Worm (Caenorhabditis elegans) whole organism, mixed stage, embryonic: Measurements from ENCODE around the gene rev-1.
A peak's percentile ranks its signal among the peaks of the same experiment; 100 is the strongest.

Experiments used
- M03D4.4 ChIP-seq: sonication (generic microtip); optimal IDR thresholded peaks from 2 replicates; lab custom pipeline; 2017; ENCODE audit warnings: mild to moderate bottlenecking, missing genetic modification characterization, missing compliant biosample characterization
- bed-3 ChIP-seq: fragments of 200-800 bp; sonication (Bioruptor generic); optimal IDR thresholded peaks from 3 replicates; lab custom pipeline; 2018; ENCODE audit warnings: mild to moderate bottlenecking, missing genetic modification characterization, moderate library complexity, missing compliant biosample characterization
- blmp-1 ChIP-seq: fragments of 150-350 bp; optimal IDR thresholded peaks from 2 replicates; lab custom pipeline; 2014; ENCODE audit warnings: missing biosample characterization, missing genetic modification characterization
- ceh-39 ChIP-seq: fragments of 150-350 bp; optimal IDR thresholded peaks from 2 replicates; lab custom pipeline; 2014; ENCODE audit warnings: missing biosample characterization, missing genetic modification characterization
- ceh-43 ChIP-seq: fragments of 200-800 bp; sonication (Bioruptor generic); optimal IDR thresholded peaks from 2 replicates; lab custom pipeline; 2018; ENCODE audit warnings: mild to moderate bottlenecking, missing genetic modification characterization, moderate library complexity, missing compliant biosample characterization
- ceh-83 ChIP-seq: fragments of 200-800 bp; sonication (Bioruptor generic); optimal IDR thresholded peaks from 2 replicates; lab custom pipeline; 2018; ENCODE audit warnings: mild to moderate bottlenecking, missing genetic modification characterization, missing compliant biosample characterization
- ces-1 ChIP-seq: fragments of 150-350 bp; optimal IDR thresholded peaks from 2 replicates; lab custom pipeline; 2014; ENCODE audit warnings: missing biosample characterization, missing genetic modification reagents, missing genetic modification characterization
- drap-1 ChIP-seq: fragments of 200-800 bp; sonication (Bioruptor generic); optimal IDR thresholded peaks from 3 replicates; lab custom pipeline; 2018; ENCODE audit warnings: mild to moderate bottlenecking, missing genetic modification characterization, missing compliant biosample characterization
- elt-1 ChIP-seq: sonication (generic microtip); optimal IDR thresholded peaks from 2 replicates; lab custom pipeline; 2017; ENCODE audit warnings: missing genetic modification characterization, mild to moderate bottlenecking, missing compliant biosample characterization, antibody characterized with exemption, moderate library complexity, borderline replicate concordance; ENCODE audit not compliant: insufficient read depth
- elt-3 ChIP-seq: fragments of 150-350 bp; optimal IDR thresholded peaks from 2 replicates; lab custom pipeline; 2014; ENCODE audit warnings: missing biosample characterization, missing genetic modification characterization
- ham-2 ChIP-seq: fragments of 200-800 bp; sonication (Bioruptor generic); optimal IDR thresholded peaks from 2 replicates; lab custom pipeline; 2018; ENCODE audit warnings: mild to moderate bottlenecking, missing genetic modification characterization, missing compliant biosample characterization
- hlh-1 ChIP-seq: fragments of 150-350 bp; optimal IDR thresholded peaks from 2 replicates; lab custom pipeline; 2014; ENCODE audit warnings: missing biosample characterization, missing genetic modification reagents, missing genetic modification characterization
- lin-13 ChIP-seq: fragments of 150-350 bp; optimal IDR thresholded peaks from 2 replicates; lab custom pipeline; 2014; ENCODE audit warnings: missing biosample characterization, missing genetic modification characterization
- lin-32 ChIP-seq: fragments of 200-800 bp; sonication (Bioruptor generic); optimal IDR thresholded peaks from 2 replicates; lab custom pipeline; 2018; ENCODE audit warnings: mild to moderate bottlenecking, missing genetic modification characterization, missing compliant biosample characterization
- lsy-2 ChIP-seq: fragments of 150-350 bp; optimal IDR thresholded peaks from 2 replicates; lab custom pipeline; 2014; ENCODE audit warnings: missing biosample characterization, missing genetic modification characterization
- mab-5 ChIP-seq: fragments of 150-350 bp; optimal IDR thresholded peaks from 2 replicates; lab custom pipeline; 2014; ENCODE audit warnings: missing biosample characterization, missing genetic modification characterization
- mep-1 ChIP-seq: fragments of 150-350 bp; optimal IDR thresholded peaks from 2 replicates; lab custom pipeline; 2017; ENCODE audit warnings: missing biosample characterization, missing genetic modification reagents, missing genetic modification characterization, inconsistent platforms
- mls-2 ChIP-seq: sonication (generic microtip); optimal IDR thresholded peaks from 2 replicates; lab custom pipeline; 2016; ENCODE audit warnings: mild to moderate bottlenecking, missing genetic modification characterization, moderate library complexity, missing compliant biosample characterization
- nhr-28 ChIP-seq: fragments of 150-350 bp; optimal IDR thresholded peaks from 2 replicates; lab custom pipeline; 2014; ENCODE audit warnings: missing biosample characterization, missing genetic modification characterization
- nhr-76 ChIP-seq: sonication (generic microtip); optimal IDR thresholded peaks from 2 replicates; lab custom pipeline; 2017; ENCODE audit warnings: missing biosample characterization, missing genetic modification characterization
- pha-4 ChIP-seq: fragments of 150-350 bp; optimal IDR thresholded peaks from 2 replicates; lab custom pipeline; 2018; ENCODE audit warnings: missing biosample characterization, missing genetic modification reagents, missing genetic modification characterization
- sem-2 ChIP-seq: fragments of 200-800 bp; sonication (Bioruptor generic); optimal IDR thresholded peaks from 2 replicates; lab custom pipeline; 2018; ENCODE audit warnings: mild to moderate bottlenecking, missing genetic modification characterization, missing compliant biosample characterization
- sptf-1 ChIP-seq: sonication (generic microtip); optimal IDR thresholded peaks from 2 replicates; lab custom pipeline; 2017; ENCODE audit warnings: mild to moderate bottlenecking, missing genetic modification characterization, moderate library complexity, missing compliant biosample characterization
- unc-120 ChIP-seq: sonication (generic microtip); optimal IDR thresholded peaks from 2 replicates; lab custom pipeline; 2017; ENCODE audit warnings: missing genetic modification characterization, missing compliant biosample characterization; ENCODE audit not compliant: poor library complexity, severe bottlenecking
- unc-39 ChIP-seq: fragments of 150-350 bp; optimal IDR thresholded peaks from 2 replicates; lab custom pipeline; 2014; ENCODE audit warnings: missing biosample characterization, missing genetic modification characterization
- unc-62 ChIP-seq: fragments of 150-350 bp; optimal IDR thresholded peaks from 2 replicates; lab custom pipeline; 2014; ENCODE audit warnings: missing biosample characterization, missing genetic modification reagents, missing genetic modification characterization
- zip-8 ChIP-seq: fragments of 150-350 bp; optimal IDR thresholded peaks from 2 replicates; lab custom pipeline; 2014; ENCODE audit warnings: missing biosample characterization, missing genetic modification characterization
- ztf-11 ChIP-seq: fragments of 150-350 bp; optimal IDR thresholded peaks from 2 replicates; lab custom pipeline; 2014; ENCODE audit warnings: missing biosample characterization, missing genetic modification characterization

Gene rev-1

DNA sequence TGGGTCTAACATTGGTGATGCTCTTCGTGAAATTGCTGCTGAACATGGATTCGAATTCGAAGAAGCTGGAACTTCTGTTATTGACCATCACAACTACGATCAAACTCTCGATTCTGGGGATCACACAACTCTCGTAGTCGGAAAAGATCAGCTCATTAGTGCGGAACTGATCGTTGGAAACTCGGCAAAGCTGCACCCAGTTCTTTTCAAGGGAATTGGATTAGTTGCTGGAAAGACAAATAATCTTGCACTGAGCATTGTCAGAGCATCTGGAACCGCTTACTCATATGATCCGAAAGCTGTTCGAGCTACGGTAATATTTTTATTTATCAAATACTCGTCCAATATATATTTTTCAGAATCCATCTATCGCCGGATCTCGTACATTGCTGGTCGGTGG lies 35.5 kb upstream of the rev-1 start:
- TF ChIP-seq elt-3 (tag; lab: Kevin White, UChicago) (no peak), ztf-11 (tag; lab: Kevin White, UChicago) (no peak), lsy-2 (tag; lab: Kevin White, UChicago) (no peak), ceh-83 (GFP tag; lab: Kevin White, UChicago) (no peak), ces-1 (GFP tag; lab: Kevin White, UChicago) (no peak), drap-1 (GFP tag; lab: Kevin White, UChicago) (no peak), ceh-39 (no peak)

DNA sequence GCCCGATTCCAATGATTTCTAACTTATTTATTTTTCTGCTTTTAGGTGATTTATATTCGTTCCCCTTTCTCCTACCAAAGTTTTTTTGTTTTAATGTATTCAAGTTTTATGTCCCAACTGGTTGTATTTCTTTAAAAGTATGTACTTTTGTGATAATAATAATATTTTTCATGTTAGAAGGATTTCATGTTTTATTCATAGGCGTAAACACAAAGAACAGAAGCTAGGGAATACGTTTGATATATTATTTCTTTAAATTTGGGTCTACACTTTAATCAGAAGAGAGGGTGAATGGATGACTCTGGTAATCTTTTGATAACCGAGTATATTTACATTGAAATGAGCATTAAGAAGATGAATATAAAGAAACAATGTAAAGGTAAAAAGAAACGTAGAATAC lies 34.3 kb upstream of the rev-1 start:
- TF ChIP-seq lin-13 (tag; lab: Kevin White, UChicago) (no peak), ceh-39 (no peak), ceh-83 (GFP tag; lab: Kevin White, UChicago) (no peak), nhr-76 (tag; lab: Kevin White, UChicago) (no peak), bed-3 (GFP tag; lab: Kevin White, UChicago) (no peak), blmp-1 (no peak), ceh-43 (no peak), ztf-11 (tag; lab: Kevin White, UChicago) (no peak), elt-1 (tag; lab: Kevin White, UChicago) (no peak), M03D4.4 (tag; lab: Kevin White, UChicago) (no peak), unc-120 (tag; lab: Kevin White, UChicago) (no peak), mls-2 (tag; lab: Kevin White, UChicago) (no peak), mab-5 (tag; lab: Kevin White, UChicago) (no peak), unc-62 (GFP tag; lab: Kevin White, UChicago) (no peak), zip-8 (no peak), ham-2 (GFP tag; lab: Kevin White, UChicago) (no peak), sptf-1 (tag; lab: Kevin White, UChicago) (no peak), nhr-28 (tag; lab: Kevin White, UChicago) (no peak), sem-2 (GFP tag; lab: Kevin White, UChicago) (no peak)
- TF ChIP-seq, all 35 proteins: peak for 0

DNA sequence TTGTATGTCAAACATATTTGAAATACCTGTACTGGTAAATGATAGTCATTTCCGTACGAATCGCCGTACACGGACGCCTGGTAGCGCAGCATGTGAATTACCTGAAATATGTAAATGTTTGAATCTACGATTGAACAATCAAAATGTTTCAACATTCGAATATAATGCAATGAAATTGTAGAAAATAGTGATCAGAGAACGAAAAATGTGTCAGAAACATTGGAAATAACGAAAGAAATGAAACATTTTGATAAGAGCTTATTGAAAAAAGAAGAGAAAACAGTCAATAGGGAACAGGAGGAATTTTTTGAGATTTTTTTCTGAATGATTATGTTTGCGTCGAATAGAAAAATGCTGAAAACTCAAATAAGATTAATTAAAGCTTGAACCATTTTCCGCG lies 30.4 kb upstream of the rev-1 start, which contains the start of gene ztf-17:
TSS of gene ztf-17 (minus strand) at position 101 of the 400 bp plus-strand sequence.
- TF ChIP-seq ceh-39 (no peak), pha-4 (no peak), ceh-43 (no peak), lin-32 (GFP tag; lab: Kevin White, UChicago) (no peak)
- TF ChIP-seq, all 35 proteins: peak for 0

DNA sequence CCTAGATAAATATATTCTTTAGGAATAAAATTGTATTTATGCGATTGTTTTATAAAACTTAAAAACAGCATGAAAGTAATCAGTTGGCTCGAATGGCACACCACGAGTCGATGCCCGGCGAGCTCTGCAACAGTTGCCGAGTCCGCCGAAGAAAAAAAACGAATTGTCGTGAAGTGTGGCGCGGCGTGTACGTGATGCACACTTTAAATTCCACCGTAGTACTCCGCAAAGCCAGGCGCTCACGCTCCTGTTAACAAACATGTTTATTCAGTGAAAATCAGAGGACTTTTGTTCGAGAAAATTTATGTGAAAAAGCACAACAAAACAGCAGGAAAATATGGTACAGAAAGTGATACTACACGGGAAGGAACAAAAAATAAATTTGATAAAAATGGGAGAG lies 29.8 kb upstream of the rev-1 start:
- TF ChIP-seq lsy-2 (tag; lab: Kevin White, UChicago), result peak; percentile 93
- no peak for TF ChIP-seq unc-120 (tag; lab: Kevin White, UChicago)
- TF ChIP-seq unc-62 (GFP tag; lab: Kevin White, UChicago), result no peak
- TF ChIP-seq mep-1, result peak; percentile 10
- peak; percentile 54 for TF ChIP-seq hlh-1

DNA sequence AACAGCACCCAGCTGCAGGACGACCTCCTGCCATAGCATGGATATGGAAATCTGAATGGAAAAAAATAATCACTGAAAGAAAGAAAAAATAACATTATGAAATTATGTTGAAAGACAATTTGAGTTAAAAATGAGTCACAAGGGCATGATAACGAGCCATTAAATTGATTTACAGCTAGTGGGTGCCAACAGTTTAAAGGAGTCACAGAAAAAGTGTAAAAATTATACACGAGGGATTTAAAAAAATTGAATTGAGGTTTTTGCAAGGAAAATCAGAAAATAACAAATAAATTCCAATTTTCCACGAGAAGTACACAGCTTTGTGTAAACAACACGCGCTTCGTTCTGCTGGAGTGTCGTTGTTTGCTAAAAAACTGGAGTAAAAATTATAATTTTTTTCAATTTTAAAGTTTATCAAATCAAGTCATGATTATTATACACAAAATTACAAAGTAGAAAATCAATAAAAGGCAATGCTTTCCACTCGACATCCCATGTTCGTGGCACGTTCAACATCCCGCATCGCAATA lies 26.5 kb upstream of the rev-1 start, which contains the start of gene T01H3.3:
TSS of gene T01H3.3 (minus strand) at position 51 of the 530 bp plus-strand sequence.
- TF ChIP-seq mep-1, result no peak
- TF ChIP-seq lsy-2 (tag; lab: Kevin White, UChicago), result peak; percentile 42

DNA sequence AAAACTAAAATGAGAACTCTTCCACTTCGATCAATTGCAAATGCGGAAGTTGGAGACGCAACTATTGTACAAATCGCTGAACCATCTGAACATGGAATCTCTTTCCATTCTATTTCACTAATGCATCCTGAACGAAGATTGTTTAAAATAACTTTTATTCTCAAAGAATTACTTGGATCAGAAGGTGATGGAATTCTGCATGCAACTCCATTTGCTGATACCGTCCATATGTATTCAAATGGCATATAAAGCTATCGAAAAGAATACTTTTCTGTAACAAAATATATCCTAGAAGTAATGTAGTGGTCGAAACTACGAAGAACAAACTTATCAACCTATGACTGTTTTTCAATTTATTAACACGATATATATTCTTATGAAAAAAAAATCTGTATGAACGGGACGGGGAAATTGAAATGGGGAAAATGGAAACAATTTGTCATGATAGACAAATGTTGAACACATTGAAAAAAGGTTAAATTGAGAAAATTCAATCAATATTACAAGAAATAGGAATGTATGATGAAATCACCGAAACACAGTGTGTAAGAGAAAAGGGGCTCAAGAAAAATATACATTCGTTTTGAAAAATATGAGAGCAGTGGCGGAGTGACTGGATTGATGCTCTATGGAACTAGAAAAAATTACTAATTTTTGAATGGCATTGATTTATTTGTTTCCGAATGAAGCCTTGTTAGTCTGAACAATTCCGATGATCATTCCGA lies 22.5 kb upstream of the rev-1 start, which contains the start of gene T01H3.2:
TSS of gene T01H3.2 (minus strand) at position 251 of the 725 bp plus-strand sequence.
- TF ChIP-seq unc-39 (no peak), mep-1 (no peak), lsy-2 (tag; lab: Kevin White, UChicago) (no peak)
- TF ChIP-seq, all 35 proteins: peak for 0
